Fruit fly (Drosophila melanogaster): ENCODE data around the gene CG11313.

DNA sequence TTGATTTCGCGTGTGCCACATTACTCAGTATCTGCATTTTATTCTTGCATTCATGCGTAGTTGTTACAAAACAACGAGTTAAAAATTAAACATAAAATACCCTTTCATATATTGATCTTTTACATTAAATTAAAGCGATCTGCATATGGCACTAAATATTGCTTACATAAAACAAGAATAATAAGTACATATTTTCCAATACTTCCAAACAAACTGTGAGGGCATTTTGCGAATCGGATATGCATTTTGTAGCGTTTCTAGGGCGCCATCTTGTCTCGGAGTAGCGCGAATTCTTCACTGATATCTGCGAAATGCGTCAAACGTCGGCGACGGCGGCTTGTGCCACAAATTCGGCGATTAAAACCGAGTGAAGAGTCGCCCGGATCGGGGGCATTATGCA, 10.4 kb upstream of the CG11313 start:
- TF ChIP-seq CG31627 (GFP tag; optimal IDR thresholded peaks at IDR 0.05) (no peak), Blimp-1 (GFP tag; optimal IDR thresholded peaks at IDR 0.05) (no peak)
